Fruit fly (Drosophila melanogaster) whole organism, embryonic: Measurements from ENCODE around the gene CG12301.

ENCODE experiments used
- Adf1 ChIP-seq: fragments of 200-800 bp; sonication (Bioruptor generic); IDR thresholded peaks from 2 replicates; pipeline ENCODE4 v1.3.6; 2022; ENCODE audit warnings: missing biosample characterization, missing genetic modification characterization
- BEAF-32 ChIP-seq: fragments of 200-800 bp; sonication (Bioruptor generic); optimal IDR thresholded peaks from 3 replicates; lab custom pipeline; 2017; ENCODE audit warnings: missing biosample characterization, missing genetic modification characterization, mild to moderate bottlenecking, moderate library complexity, missing genetic modification reagents
- Blimp-1 ChIP-seq: fragments of 200-800 bp; sonication (Bioruptor generic); optimal IDR thresholded peaks from 3 replicates; lab custom pipeline; 2018; ENCODE audit warnings: missing biosample characterization, missing genetic modification characterization, mild to moderate bottlenecking, moderate library complexity, missing genetic modification reagents
- C15 ChIP-seq: fragments of 200-800 bp; sonication (Bioruptor generic); IDR thresholded peaks from 3 replicates; pipeline ENCODE4 v1.3.6; 2022; ENCODE audit warnings: missing biosample characterization, missing genetic modification characterization
- CG10959 ChIP-seq: fragments of 200-800 bp; sonication (Bioruptor generic); IDR thresholded peaks from 2 replicates; pipeline ENCODE4 v1.3.6; 2022; ENCODE audit warnings: missing biosample characterization, missing genetic modification characterization
- CG11247 ChIP-seq: fragments of 200-800 bp; sonication (Bioruptor generic); IDR thresholded peaks from 2 replicates; pipeline ENCODE4 v1.3.6; 2022; ENCODE audit warnings: missing biosample characterization, missing genetic modification characterization
- CG14050 ChIP-seq: fragments of 200-800 bp; sonication (Bioruptor generic); IDR thresholded peaks from 3 replicates; pipeline ENCODE4 v1.3.6; 2022; ENCODE audit warnings: missing biosample characterization, missing genetic modification characterization
- CG15269 ChIP-seq: fragments of 200-800 bp; sonication (Bioruptor generic); optimal IDR thresholded peaks from 2 replicates; lab custom pipeline; 2018; ENCODE audit warnings: missing biosample characterization, mild to moderate bottlenecking, missing genetic modification characterization, moderate library complexity
- CG17802 ChIP-seq: fragments of 200-800 bp; sonication (Bioruptor generic); optimal IDR thresholded peaks from 2 replicates; lab custom pipeline; 2018; ENCODE audit warnings: missing biosample characterization, mild to moderate bottlenecking, missing genetic modification characterization, moderate library complexity
- CG1792 ChIP-seq: fragments of 200-800 bp; sonication (Bioruptor generic); optimal IDR thresholded peaks from 2 replicates; lab custom pipeline; 2016; ENCODE audit warnings: missing biosample characterization, missing genetic modification characterization
- CG18011 ChIP-seq: fragments of 200-800 bp; sonication (Bioruptor generic); optimal IDR thresholded peaks from 2 replicates; lab custom pipeline; 2017; ENCODE audit warnings: missing biosample characterization, missing genetic modification characterization, mild to moderate bottlenecking, moderate library complexity, missing genotype
- CG2116 ChIP-seq: fragments of 200-800 bp; sonication (Bioruptor generic); optimal IDR thresholded peaks from 3 replicates; lab custom pipeline; 2018; ENCODE audit warnings: missing biosample characterization, mild to moderate bottlenecking, missing genetic modification characterization
- CG2129 ChIP-seq: fragments of 200-800 bp; sonication (Bioruptor generic); IDR thresholded peaks from 2 replicates; pipeline ENCODE4 v1.3.6; 2022; ENCODE audit warnings: missing biosample characterization, missing genetic modification characterization; ENCODE audit not compliant: partially characterized antibody
- CG2199 ChIP-seq: fragments of 200-800 bp; sonication (Bioruptor generic); IDR thresholded peaks from 3 replicates; pipeline ENCODE4 v1.3.6; 2022; ENCODE audit warnings: missing biosample characterization, missing genetic modification characterization
- CG30431 ChIP-seq: fragments of 200-800 bp; sonication (Bioruptor generic); optimal IDR thresholded peaks from 2 replicates; lab custom pipeline; 2017; ENCODE audit warnings: missing biosample characterization, missing genetic modification characterization
- CG42726 ChIP-seq: fragments of 200-800 bp; sonication (Bioruptor generic); IDR thresholded peaks from 2 replicates; pipeline ENCODE4 v1.3.6; 2022; ENCODE audit warnings: missing biosample characterization, missing genetic modification characterization; ENCODE audit not compliant: partially characterized antibody
- CG4328 ChIP-seq: fragments of 200-800 bp; sonication (Bioruptor generic); optimal IDR thresholded peaks from 3 replicates; lab custom pipeline; 2017; ENCODE audit warnings: missing biosample characterization, missing genetic modification reagents, missing genetic modification characterization
- CG6689 ChIP-seq: fragments of 200-800 bp; sonication (Bioruptor generic); IDR thresholded peaks from 2 replicates; pipeline ENCODE4 v1.3.6; 2022; ENCODE audit warnings: missing biosample characterization, missing genetic modification characterization
- CG6813 ChIP-seq: fragments of 200-800 bp; sonication (Bioruptor generic); optimal IDR thresholded peaks from 2 replicates; lab custom pipeline; 2017; ENCODE audit warnings: missing biosample characterization, missing genetic modification characterization, mild to moderate bottlenecking, moderate library complexity, missing genetic modification reagents
- CG7271 ChIP-seq: fragments of 200-800 bp; sonication (Bioruptor generic); optimal IDR thresholded peaks from 2 replicates; lab custom pipeline; 2018; ENCODE audit warnings: missing biosample characterization, mild to moderate bottlenecking, missing genetic modification characterization, moderate library complexity
- CG8281 ChIP-seq: fragments of 200-800 bp; sonication (Bioruptor generic); optimal IDR thresholded peaks from 2 replicates; lab custom pipeline; 2018; ENCODE audit warnings: missing biosample characterization, mild to moderate bottlenecking, missing genetic modification characterization, moderate library complexity
- CTCF ChIP-seq: fragments of 200-800 bp; sonication (Bioruptor generic); optimal IDR thresholded peaks from 2 replicates; lab custom pipeline; 2017; ENCODE audit warnings: missing biosample characterization, mild to moderate bottlenecking, missing genetic modification characterization, moderate library complexity
- CrebB ChIP-seq: fragments of 200-800 bp; sonication (Bioruptor generic); optimal IDR thresholded peaks from 3 replicates; lab custom pipeline; 2018; ENCODE audit warnings: missing biosample characterization, mild to moderate bottlenecking, missing genetic modification characterization
- Dek ChIP-seq: fragments of 200-800 bp; sonication (Bioruptor generic); optimal IDR thresholded peaks from 3 replicates; lab custom pipeline; 2019; ENCODE audit warnings: missing biosample characterization, mild to moderate bottlenecking, missing genetic modification characterization, moderate library complexity
- Doc2 ChIP-seq: fragments of 200-800 bp; sonication (Bioruptor generic); IDR thresholded peaks from 2 replicates; pipeline ENCODE4 v1.3.6; 2022; ENCODE audit warnings: missing biosample characterization, missing genetic modification characterization
- ERR ChIP-seq: fragments of 200-800 bp; sonication (Bioruptor generic); optimal IDR thresholded peaks from 2 replicates; lab custom pipeline; 2016; ENCODE audit warnings: missing biosample characterization, missing genetic modification characterization
- HmgD ChIP-seq: fragments of 200-800 bp; sonication (Bioruptor generic); optimal IDR thresholded peaks from 3 replicates; lab custom pipeline; 2016; ENCODE audit warnings: missing biosample characterization, missing genetic modification characterization
- Hmr ChIP-seq: fragments of 200-800 bp; sonication (Bioruptor generic); optimal IDR thresholded peaks from 3 replicates; lab custom pipeline; 2017; ENCODE audit warnings: mild to moderate bottlenecking, missing biosample characterization, missing genetic modification reagents, missing genetic modification characterization
- Hr3 ChIP-seq: fragments of 200-800 bp; sonication (Bioruptor generic); optimal IDR thresholded peaks from 3 replicates; lab custom pipeline; 2016; ENCODE audit warnings: missing biosample characterization, missing genetic modification characterization
- Hr39 ChIP-seq: fragments of >200 bp; optimal IDR thresholded peaks from 2 replicates; lab custom pipeline; 2017
- Lpt ChIP-seq: fragments of >200 bp; optimal IDR thresholded peaks from 2 replicates; lab custom pipeline; 2018; ENCODE audit warnings: missing biosample characterization, missing genetic modification characterization
- NK7.1 ChIP-seq: fragments of 200-800 bp; sonication (Bioruptor generic); optimal IDR thresholded peaks from 3 replicates; lab custom pipeline; 2016; ENCODE audit warnings: missing biosample characterization, missing genetic modification characterization
- Scr ChIP-seq: fragments of 200-800 bp; sonication (Bioruptor generic); IDR thresholded peaks from 2 replicates; pipeline ENCODE4 v1.3.6; 2022; ENCODE audit warnings: missing biosample characterization, missing genetic modification characterization; ENCODE audit not compliant: partially characterized antibody
- TFAM ChIP-seq: fragments of 200-800 bp; sonication (Bioruptor generic); optimal IDR thresholded peaks from 2 replicates; lab custom pipeline; 2017; ENCODE audit warnings: missing biosample characterization, missing genetic modification characterization, inconsistent platforms
- ap ChIP-seq: fragments of 200-800 bp; sonication (Bioruptor generic); IDR thresholded peaks from 2 replicates; pipeline ENCODE4 v1.3.6; 2022; ENCODE audit warnings: missing biosample characterization, missing genetic modification characterization
- croc ChIP-seq: fragments of 200-800 bp; sonication (Bioruptor generic); conservative IDR thresholded peaks from 3 replicates; pipeline ENCODE4 v1.3.6; 2022; ENCODE audit warnings: missing biosample characterization, missing genetic modification characterization
- crp ChIP-seq, 2 experiments: fragments of 200-800 bp; sonication (Bioruptor generic); optimal IDR thresholded peaks; 2 replicates in 1 of 2; 3 replicates in 1 of 2; lab custom pipeline; 2017; ENCODE audit warnings: missing biosample characterization in 2 of 2, missing genetic modification characterization in 2 of 2, mild to moderate bottlenecking in 1 of 2, moderate library complexity in 1 of 2
- dmrt11E ChIP-seq: fragments of 200-800 bp; sonication (Bioruptor generic); optimal IDR thresholded peaks from 3 replicates; lab custom pipeline; 2018; ENCODE audit warnings: missing biosample characterization, mild to moderate bottlenecking, missing genetic modification characterization, moderate library complexity
- kah ChIP-seq: fragments of 200-800 bp; sonication (Bioruptor generic); optimal IDR thresholded peaks from 2 replicates; lab custom pipeline; 2018; ENCODE audit warnings: missing biosample characterization, mild to moderate bottlenecking, missing genetic modification characterization
- kay ChIP-seq: fragments of 200-800 bp; sonication (Bioruptor generic); optimal IDR thresholded peaks from 2 replicates; lab custom pipeline; 2016; ENCODE audit warnings: missing biosample characterization, missing genetic modification characterization
- lbe ChIP-seq: fragments of 200-800 bp; sonication (Bioruptor generic); optimal IDR thresholded peaks from 2 replicates; lab custom pipeline; 2016; ENCODE audit warnings: missing biosample characterization, mild to moderate bottlenecking, missing genetic modification characterization
- pnt ChIP-seq: fragments of 200-800 bp; sonication (Bioruptor generic); optimal IDR thresholded peaks from 3 replicates; lab custom pipeline; 2016; ENCODE audit warnings: missing biosample characterization, missing genetic modification characterization
- rib ChIP-seq: fragments of 200-800 bp; sonication (Bioruptor generic); IDR thresholded peaks from 2 replicates; pipeline ENCODE4 v1.3.6; 2022; ENCODE audit warnings: missing biosample characterization, missing genetic modification characterization
- sens-2 ChIP-seq: fragments of 200-800 bp; sonication (Bioruptor generic); IDR thresholded peaks from 2 replicates; pipeline ENCODE4 v1.3.6; 2022; ENCODE audit warnings: missing biosample characterization, missing genetic modification characterization
- slbo ChIP-seq: fragments of 200-800 bp; sonication (Bioruptor generic); IDR thresholded peaks from 2 replicates; pipeline ENCODE4 v1.3.6; 2022; ENCODE audit warnings: missing biosample characterization, missing genetic modification characterization
- sob ChIP-seq: fragments of 200-800 bp; sonication (Bioruptor generic); IDR thresholded peaks from 2 replicates; pipeline ENCODE4 v1.3.6; 2022; ENCODE audit warnings: missing biosample characterization, missing genetic modification characterization
- tgo ChIP-seq: fragments of 200-800 bp; sonication (Bioruptor generic); IDR thresholded peaks from 3 replicates; pipeline ENCODE4 v1.3.6; 2022; ENCODE audit warnings: missing biosample characterization, missing genetic modification characterization
- twi ChIP-seq: fragments of 200-800 bp; optimal IDR thresholded peaks from 2 replicates; lab custom pipeline; 2019; ENCODE audit warnings: missing biosample characterization, mild to moderate bottlenecking, missing genetic modification characterization, moderate library complexity
- vvl ChIP-seq: fragments of 200-800 bp; sonication (Bioruptor generic); IDR thresholded peaks from 2 replicates; pipeline ENCODE4 v1.3.6; 2022; ENCODE audit warnings: missing biosample characterization, missing genetic modification characterization
- zen2 ChIP-seq: fragments of 200-800 bp; sonication (Bioruptor generic); IDR thresholded peaks from 3 replicates; pipeline ENCODE4 v1.3.6; 2022; ENCODE audit warnings: missing biosample characterization, missing genetic modification characterization; ENCODE audit not compliant: partially characterized antibody

Gene CG12301

DNA sequence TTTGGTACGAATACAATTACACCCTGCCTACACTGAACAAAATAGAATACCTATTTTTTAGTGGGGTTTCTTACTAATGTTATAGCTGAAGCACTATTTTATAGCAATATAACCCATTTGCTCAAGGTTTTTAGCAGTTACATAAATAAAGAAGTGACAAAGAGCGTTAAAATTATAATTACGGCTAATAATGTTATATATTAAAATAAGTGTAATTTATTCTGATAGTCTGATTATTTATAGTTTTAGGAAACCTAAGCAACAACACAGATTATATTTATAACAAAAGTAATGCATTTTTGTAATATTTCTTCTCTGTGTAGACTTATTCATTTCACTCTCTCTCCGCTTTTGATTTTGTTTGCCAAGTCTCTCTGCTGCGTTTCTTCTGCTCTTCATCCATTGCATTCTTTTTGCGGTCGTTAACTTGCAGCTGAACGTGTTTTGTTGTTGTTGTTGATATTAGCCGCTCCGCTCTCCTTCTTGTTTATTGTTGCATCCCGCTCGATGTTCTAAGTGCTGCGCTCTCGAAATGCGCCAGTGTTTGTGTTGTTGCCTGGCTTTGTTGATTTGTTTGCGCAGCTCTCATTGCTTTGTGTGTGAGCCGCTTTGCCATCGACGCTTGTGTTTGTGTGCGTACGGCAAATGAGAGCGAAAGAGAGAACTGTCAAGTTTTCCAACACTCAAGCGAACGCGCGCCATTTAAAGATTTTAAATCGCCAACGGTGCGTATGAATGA lies 45.2 kb downstream of the CG12301 start (continued):
- TF ChIP-seq NK7.1 (GFP tag; lab: Kevin White, UChicago) (no peak), CrebB (tag; lab: Kevin White, UChicago) (peak; percentile 52), dmrt11E (peak; percentile 69), lbe (GFP tag; lab: Kevin White, UChicago) (no peak), Lpt (GFP tag; lab: Kevin White, UChicago) (no peak), Blimp-1 (GFP tag; lab: Kevin White, UChicago) (peak; percentile 95), TFAM (GFP tag; lab: Kevin White, UChicago) (peak; percentile 42), BEAF-32 (no peak), kah (GFP tag; lab: Kevin White, UChicago) (peak; percentile 52), C15 (GFP tag; lab: Robert Waterston, UW) (peak; percentile 76; the same call in 2 of the 3 replicates), CG17802 (tag; lab: Kevin White, UChicago) (peak; percentile 57), zen2 (GFP tag; lab: Robert Waterston, UW) (no peak), slbo (GFP tag; lab: Robert Waterston, UW) (peak; percentile 87), CG11247 (no peak; the same call in 1 of the 2 replicates), CG4328 (GFP tag; lab: Kevin White, UChicago) (peak; percentile 75), ERR (no peak), CG14050 (GFP tag; lab: Robert Waterston, UW) (peak; percentile 63), Doc2 (no peak), sob (GFP tag; lab: Robert Waterston, UW) (peak; percentile 76), Hr3 (GFP tag; lab: Kevin White, UChicago) (peak; percentile 91), CG8281 (tag; lab: Kevin White, UChicago) (peak; percentile 79), Hmr (peak; percentile 88), croc (peak; percentile 84), CG1792 (GFP tag; lab: Kevin White, UChicago) (no peak), sens-2 (GFP tag; lab: Robert Waterston, UW) (peak; percentile 69), CG6813 (GFP tag; lab: Kevin White, UChicago) (peak; percentile 71), CG18011 (peak; percentile 50), Dek (tag; lab: Kevin White, UChicago) (peak; percentile 92), pnt (GFP tag; lab: Kevin White, UChicago) (peak; percentile 43), Adf1 (GFP tag; lab: Robert Waterston, UW) (peak; percentile 59; the same call in 1 of the 2 replicates), CG6689 (GFP tag; lab: Robert Waterston, UW) (peak; percentile 90), Scr (GFP tag; lab: Robert Waterston, UW) (no peak), HmgD (GFP tag; lab: Kevin White, UChicago) (no peak), tgo (peak; percentile 88), crp (GFP tag; optimal IDR thresholded peaks at IDR 0.05; lab: Kevin White, UChicago) (peak in 1 of 2 experiments; percentile 43), CG10959 (GFP tag; lab: Robert Waterston, UW) (peak; percentile 7; the same call in 1 of the 2 replicates), CG7271 (tag; lab: Kevin White, UChicago) (peak; percentile 20), Hr39 (lab: Kevin White, UChicago) (no peak), CG42726 (no peak), CTCF (GFP tag; lab: Kevin White, UChicago) (peak; percentile 42), CG2129 (no peak), rib (GFP tag; lab: Robert Waterston, UW) (no peak), CG30431 (GFP tag; lab: Kevin White, UChicago) (peak; percentile 75), vvl (GFP tag; lab: Robert Waterston, UW) (peak; percentile 84), CG15269 (tag; lab: Kevin White, UChicago) (peak; percentile 92), ap (GFP tag; lab: Robert Waterston, UW) (peak; percentile 74), twi (tag; lab: Kevin White, UChicago) (peak; percentile 84), CG2116 (GFP tag; lab: Kevin White, UChicago) (peak; percentile 67), CG2199 (0 out of 3 replicates have a peak, but pooled peaks have one; percentile 13), kay (GFP tag; lab: Kevin White, UChicago) (peak; percentile 59)
